Fruit fly (Drosophila melanogaster) ovary, adult (tissue): ENCODE data around the gene CG33702.

Source experiments
- CG17801 ChIP-seq: fragments of 200-800 bp; optimal IDR thresholded peaks from 2 replicates; lab custom pipeline; 2019; ENCODE audit warnings: missing biosample characterization, mild to moderate bottlenecking, missing genetic modification characterization, moderate library complexity; ENCODE audit not compliant: partially characterized antibody

Gene CG33702

dm6 chr3L:9511287-9512256, 1.6 kb downstream of the CG33702 start, which contains the start of gene RpS9:
TSS of gene RpS9 (minus strand) at chr3L:9511531.
- peak; percentile 77 for TF ChIP-seq CG17801 (GFP tag; lab: Kevin White, UChicago)

- TF ChIP-seq CG17801 (GFP tag; lab: Kevin White, UChicago), result peak; percentile 44
These were observed 4.0 kb downstream of the CG33702 start, which contains the start of gene CG3408 for dm6 chr3L:9509037-9509830. TSS of gene CG3408 (minus strand) at chr3L:9509583.

- no peak for TF ChIP-seq CG17801 (GFP tag; lab: Kevin White, UChicago)
These were observed 4.6 kb downstream of the CG33702 start for dm6 chr3L:9508653-9509036.

- TF ChIP-seq CG17801 (GFP tag; lab: Kevin White, UChicago), result no peak
These were observed 6.8 kb downstream of the CG33702 start for dm6 chr3L:9506421-9506820.

- TF ChIP-seq CG17801 (GFP tag; lab: Kevin White, UChicago), result no peak
These were observed 7.5 kb downstream of the CG33702 start for dm6 chr3L:9505713-9506062.

dm6 chr3L:9505007-9505712, 8.0 kb downstream of the CG33702 start, which contains the start of gene path:
TSS of gene path (minus strand) at chr3L:9505328.
- TF ChIP-seq CG17801 (GFP tag; lab: Kevin White, UChicago), result no peak

dm6 chr3L:9504530-9504929, 8.7 kb downstream of the CG33702 start:
- TF ChIP-seq CG17801 (GFP tag; lab: Kevin White, UChicago), result no peak

- no peak for TF ChIP-seq CG17801 (GFP tag; lab: Kevin White, UChicago)
These were observed 9.5 kb downstream of the CG33702 start for dm6 chr3L:9503552-9504317.

- no peak for TF ChIP-seq CG17801 (GFP tag; lab: Kevin White, UChicago)
These were observed 10.4 kb downstream of the CG33702 start for dm6 chr3L:9502856-9503255.

- no peak for TF ChIP-seq CG17801 (GFP tag; lab: Kevin White, UChicago)
These were observed 10.9 kb downstream of the CG33702 start for dm6 chr3L:9502294-9502693.

dm6 chr3L:9501298-9501697, 11.9 kb downstream of the CG33702 start:
- TF ChIP-seq CG17801 (GFP tag; lab: Kevin White, UChicago), result no peak

- TF ChIP-seq CG17801 (GFP tag; lab: Kevin White, UChicago), result no peak
These were observed 13.0 kb downstream of the CG33702 start for dm6 chr3L:9499919-9500807.
